Worm (Caenorhabditis elegans) whole organism, young adult: ENCODE measurements around the gene srsx-12.

Experiments used
- ama-1 ChIP-seq, 3 experiments: fragments of 150-350 bp in 1 of 3; sonication (generic microtip) in 2 of 3; optimal IDR thresholded peaks; 2 replicates each; lab custom pipeline; 2014 to 2018; ENCODE audit warnings: missing biosample characterization in 2 of 3, missing genetic modification characterization in 2 of 3, missing genetic modification reagents in 2 of 3
- aptf-2 ChIP-seq: fragments of 200-800 bp; sonication (Bioruptor generic); conservative IDR thresholded peaks from 2 replicates; pipeline ENCODE4 v1.3.6; 2022; ENCODE audit warnings: missing genetic modification reagents, missing genetic modification characterization, missing compliant biosample characterization
- lin-35 ChIP-seq, 3 experiments: fragments of 150-350 bp in 2 of 3; sonication (generic microtip) in 1 of 3; optimal IDR thresholded peaks; 2 replicates each; lab custom pipeline; 2014 to 2018; ENCODE audit warnings: missing biosample characterization in 3 of 3, missing genetic modification characterization in 3 of 3, missing genetic modification reagents in 3 of 3
- repo-1 ChIP-seq: sonication (generic microtip); optimal IDR thresholded peaks from 2 replicates; lab custom pipeline; 2017; ENCODE audit warnings: mild to moderate bottlenecking, missing genetic modification characterization, missing compliant biosample characterization

- TF ChIP-seq aptf-2 (no peak), repo-1 (tag; lab: Kevin White, UChicago) (no peak), ama-1 (optimal IDR thresholded peaks at IDR 0.05; lab: Kevin White, UChicago) (no peak), ama-1 (GFP tag; optimal IDR thresholded peaks at IDR 0.05; lab: Kevin White, UChicago) (no peak), lin-35 (GFP tag; optimal IDR thresholded peaks at IDR 0.05; lab: Kevin White, UChicago) (no peak)
These were observed 15.9 kb downstream of the srsx-12 start for ce11 chrV:4964671-4965420.
